Worm (Caenorhabditis elegans) whole organism, L4/young adult: ENCODE results near the gene igeg-2.

Experiments
- W03F9.2 ChIP-seq: fragments of 150-350 bp; optimal IDR thresholded peaks from 2 replicates; lab custom pipeline; 2014; ENCODE audit warnings: missing biosample characterization, missing genetic modification characterization
- dao-5 ChIP-seq: sonication (generic microtip); optimal IDR thresholded peaks from 2 replicates; lab custom pipeline; 2016; ENCODE audit warnings: missing genotype, missing genetic modification characterization, moderate library complexity, missing compliant biosample characterization
- him-1 ChIP-seq: sonication (generic microtip); optimal IDR thresholded peaks from 2 replicates; lab custom pipeline; 2016; ENCODE audit warnings: missing genotype, missing genetic modification reagents, missing genetic modification characterization, missing compliant biosample characterization

DNA sequence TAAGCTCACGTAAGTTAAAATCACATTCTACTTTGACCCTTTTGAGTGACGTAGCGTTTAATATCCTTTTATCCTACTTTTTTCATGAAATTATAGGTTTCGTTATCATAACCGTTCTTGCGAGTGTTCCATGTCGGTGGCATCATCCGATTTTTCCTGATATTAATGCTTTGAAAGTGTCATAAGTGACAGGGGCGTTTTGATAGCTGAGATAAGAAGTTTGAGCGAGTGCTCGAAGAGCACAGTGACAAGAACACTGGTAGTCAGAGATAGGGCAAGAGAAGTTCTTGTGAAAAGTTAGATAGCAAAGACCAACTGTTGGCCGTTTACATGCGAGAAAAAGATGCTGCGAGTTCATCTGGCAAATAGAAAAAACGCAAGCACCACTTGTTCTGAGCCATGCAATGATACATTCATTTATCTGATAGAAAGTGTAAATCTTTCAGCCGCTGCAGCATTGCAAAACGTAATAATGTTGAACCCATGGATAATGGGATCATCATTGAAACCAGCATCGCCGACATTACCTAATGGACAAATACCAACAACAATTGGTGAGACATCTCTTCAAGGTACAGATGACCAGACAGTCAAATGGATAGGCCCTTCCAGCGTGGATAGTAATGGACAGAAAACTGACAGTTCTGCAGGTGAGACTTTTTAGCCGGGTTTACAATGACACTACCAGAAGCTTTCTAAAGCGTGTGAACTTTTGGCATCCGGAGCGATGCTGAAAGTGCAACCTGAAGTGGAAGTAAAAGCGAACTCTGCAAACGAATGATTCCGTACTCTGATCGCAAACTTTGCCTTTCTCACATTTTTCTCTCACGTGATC, 34.8 kb upstream of the igeg-2 start:
- TF ChIP-seq him-1: no peak
- no peak for TF ChIP-seq dao-5 (tag; lab: Kevin White, UChicago)
- TF ChIP-seq W03F9.2 (tag; lab: Kevin White, UChicago): no peak
